Worm (Caenorhabditis elegans) whole organism, mixed stage, embryonic: ENCODE results near the gene sex-1.

Experiments used
- M03D4.4 ChIP-seq: sonication (generic microtip); optimal IDR thresholded peaks from 2 replicates; lab custom pipeline; 2017; ENCODE audit warnings: mild to moderate bottlenecking, missing genetic modification characterization, missing compliant biosample characterization
- blmp-1 ChIP-seq: fragments of 150-350 bp; optimal IDR thresholded peaks from 2 replicates; lab custom pipeline; 2014; ENCODE audit warnings: missing biosample characterization, missing genetic modification characterization
- ceh-39 ChIP-seq: fragments of 150-350 bp; optimal IDR thresholded peaks from 2 replicates; lab custom pipeline; 2014; ENCODE audit warnings: missing biosample characterization, missing genetic modification characterization
- ceh-43 ChIP-seq: fragments of 200-800 bp; sonication (Bioruptor generic); optimal IDR thresholded peaks from 2 replicates; lab custom pipeline; 2018; ENCODE audit warnings: mild to moderate bottlenecking, missing genetic modification characterization, moderate library complexity, missing compliant biosample characterization
- ces-1 ChIP-seq: fragments of 150-350 bp; optimal IDR thresholded peaks from 2 replicates; lab custom pipeline; 2014; ENCODE audit warnings: missing biosample characterization, missing genetic modification reagents, missing genetic modification characterization
- cnd-1 ChIP-seq: fragments of 200-800 bp; sonication (Bioruptor generic); optimal IDR thresholded peaks from 2 replicates; lab custom pipeline; 2018; ENCODE audit warnings: mild to moderate bottlenecking, missing genetic modification characterization, missing compliant biosample characterization
- drap-1 ChIP-seq: fragments of 200-800 bp; sonication (Bioruptor generic); optimal IDR thresholded peaks from 3 replicates; lab custom pipeline; 2018; ENCODE audit warnings: mild to moderate bottlenecking, missing genetic modification characterization, missing compliant biosample characterization
- flh-1 ChIP-seq: fragments of 200-800 bp; sonication (Bioruptor generic); optimal IDR thresholded peaks from 2 replicates; lab custom pipeline; 2018; ENCODE audit warnings: mild to moderate bottlenecking, missing genetic modification characterization, moderate library complexity, missing compliant biosample characterization
- ham-2 ChIP-seq: fragments of 200-800 bp; sonication (Bioruptor generic); optimal IDR thresholded peaks from 2 replicates; lab custom pipeline; 2018; ENCODE audit warnings: mild to moderate bottlenecking, missing genetic modification characterization, missing compliant biosample characterization
- hlh-1 ChIP-seq: fragments of 150-350 bp; optimal IDR thresholded peaks from 2 replicates; lab custom pipeline; 2014; ENCODE audit warnings: missing biosample characterization, missing genetic modification reagents, missing genetic modification characterization
- lin-13 ChIP-seq: fragments of 150-350 bp; optimal IDR thresholded peaks from 2 replicates; lab custom pipeline; 2014; ENCODE audit warnings: missing biosample characterization, missing genetic modification characterization
- mep-1 ChIP-seq: fragments of 150-350 bp; optimal IDR thresholded peaks from 2 replicates; lab custom pipeline; 2017; ENCODE audit warnings: missing biosample characterization, missing genetic modification reagents, missing genetic modification characterization, inconsistent platforms
- mls-2 ChIP-seq: sonication (generic microtip); optimal IDR thresholded peaks from 2 replicates; lab custom pipeline; 2016; ENCODE audit warnings: mild to moderate bottlenecking, missing genetic modification characterization, moderate library complexity, missing compliant biosample characterization
- pha-4 ChIP-seq: fragments of 150-350 bp; optimal IDR thresholded peaks from 2 replicates; lab custom pipeline; 2018; ENCODE audit warnings: missing biosample characterization, missing genetic modification reagents, missing genetic modification characterization
- sem-2 ChIP-seq: fragments of 200-800 bp; sonication (Bioruptor generic); optimal IDR thresholded peaks from 2 replicates; lab custom pipeline; 2018; ENCODE audit warnings: mild to moderate bottlenecking, missing genetic modification characterization, missing compliant biosample characterization
- sptf-1 ChIP-seq: sonication (generic microtip); optimal IDR thresholded peaks from 2 replicates; lab custom pipeline; 2017; ENCODE audit warnings: mild to moderate bottlenecking, missing genetic modification characterization, moderate library complexity, missing compliant biosample characterization
- unc-120 ChIP-seq: sonication (generic microtip); optimal IDR thresholded peaks from 2 replicates; lab custom pipeline; 2017; ENCODE audit warnings: missing genetic modification characterization, missing compliant biosample characterization; ENCODE audit not compliant: poor library complexity, severe bottlenecking
- unc-62 ChIP-seq: fragments of 150-350 bp; optimal IDR thresholded peaks from 2 replicates; lab custom pipeline; 2014; ENCODE audit warnings: missing biosample characterization, missing genetic modification reagents, missing genetic modification characterization

The sex-1 gene

DNA sequence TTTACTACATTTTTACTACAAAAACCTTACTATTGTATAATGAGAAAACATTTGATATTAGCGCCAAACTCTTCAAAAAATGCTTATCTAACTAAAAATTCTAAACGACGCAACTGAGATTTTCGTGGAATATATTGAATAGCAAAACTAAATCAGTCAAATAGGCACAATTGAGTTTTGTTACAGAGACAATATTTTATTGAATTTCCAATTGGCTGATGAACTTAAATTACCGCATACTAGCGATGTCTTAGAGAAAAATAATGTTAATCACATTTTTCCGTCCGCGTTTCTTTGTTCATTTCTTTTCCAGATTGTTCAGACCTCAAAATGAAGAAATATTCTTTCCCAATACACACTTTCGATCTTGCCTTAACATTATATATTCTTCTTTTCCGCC is 42.7 kb downstream of the sex-1 start:
- TF ChIP-seq sem-2 (GFP tag; lab: Kevin White, UChicago) (no peak), ces-1 (GFP tag; lab: Kevin White, UChicago) (peak; percentile 72)

DNA sequence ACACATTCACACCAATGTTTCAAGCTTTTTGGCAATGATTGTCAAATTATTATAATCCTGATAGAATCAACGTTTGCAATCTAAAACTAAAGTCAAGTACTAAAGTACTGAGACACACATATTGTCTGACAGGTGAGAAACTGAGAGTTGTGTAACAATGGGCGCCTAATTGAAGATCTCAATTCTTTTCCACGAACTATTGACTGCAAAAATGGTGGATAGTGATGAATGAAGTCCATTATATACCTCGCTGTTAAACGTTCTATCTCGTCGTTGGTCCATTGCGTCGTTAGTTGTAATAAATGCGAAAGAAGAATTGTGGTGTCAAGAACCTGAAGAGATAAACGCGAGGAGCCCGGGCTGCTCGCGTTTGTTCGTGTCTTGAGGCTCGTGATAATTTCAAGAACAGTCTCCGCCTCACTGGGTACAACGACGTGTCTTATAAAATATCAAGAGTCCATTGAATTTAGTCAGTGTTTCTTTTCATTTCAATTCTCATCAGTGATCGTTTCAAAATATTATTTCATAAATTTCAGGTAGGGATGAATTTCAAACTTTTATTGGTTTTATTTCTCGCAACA is 45.0 kb downstream of the sex-1 start, which contains the start of gene F09B9.4:
F09B9.4 (plus strand) TSS at position 531 of the 581 bp plus-strand sequence.
- no peak for TF ChIP-seq ces-1 (GFP tag; lab: Kevin White, UChicago)
- no peak for TF ChIP-seq drap-1 (GFP tag; lab: Kevin White, UChicago)
- peak; percentile 47 for TF ChIP-seq hlh-1

DNA sequence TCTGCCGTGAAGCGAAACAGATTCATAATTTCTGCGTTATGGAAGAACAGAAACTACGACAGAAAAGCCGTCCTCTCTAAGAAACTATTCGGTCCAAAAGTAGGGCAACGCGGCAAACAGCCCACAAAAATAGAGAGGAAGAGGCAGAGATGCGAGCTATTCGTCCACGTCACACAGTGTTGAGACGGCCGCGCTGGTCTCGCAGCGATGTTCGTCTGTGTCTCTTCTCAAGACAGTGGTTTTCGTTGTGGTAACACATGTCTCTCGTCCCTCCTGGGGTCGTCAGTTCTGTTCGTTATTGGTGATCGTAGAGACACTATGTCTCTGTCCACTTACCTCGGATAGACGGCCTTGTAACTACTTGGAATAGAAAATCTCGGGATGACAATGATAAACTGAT is 46.5 kb downstream of the sex-1 start, which contains the start of gene erd-2.1:
erd-2.1 (minus strand) TSS at position 114 of the 400 bp plus-strand sequence.
- peak; percentile 26 for TF ChIP-seq mep-1 (tag; lab: Kevin White, UChicago)
- peak; percentile 86 for TF ChIP-seq hlh-1
- no peak for TF ChIP-seq blmp-1 (tag; lab: Kevin White, UChicago)
- peak; percentile 14 for TF ChIP-seq lin-13 (tag; lab: Kevin White, UChicago)
- TF ChIP-seq unc-120 (tag; lab: Kevin White, UChicago) = peak; percentile 45
- no peak for TF ChIP-seq flh-1 (GFP tag; lab: Kevin White, UChicago)
- peak; percentile 22 for TF ChIP-seq unc-62 (GFP tag; lab: Kevin White, UChicago)
- TF ChIP-seq ham-2 = peak; percentile 62
- peak; percentile 47 for TF ChIP-seq sptf-1 (tag; lab: Kevin White, UChicago)
- no peak for TF ChIP-seq pha-4
- peak; percentile 28 for TF ChIP-seq ces-1 (GFP tag; lab: Kevin White, UChicago)
- TF ChIP-seq ceh-39 (tag; lab: Kevin White, UChicago) = peak; percentile 14
- peak; percentile 0 for TF ChIP-seq cnd-1 (tag; lab: Kevin White, UChicago)

DNA sequence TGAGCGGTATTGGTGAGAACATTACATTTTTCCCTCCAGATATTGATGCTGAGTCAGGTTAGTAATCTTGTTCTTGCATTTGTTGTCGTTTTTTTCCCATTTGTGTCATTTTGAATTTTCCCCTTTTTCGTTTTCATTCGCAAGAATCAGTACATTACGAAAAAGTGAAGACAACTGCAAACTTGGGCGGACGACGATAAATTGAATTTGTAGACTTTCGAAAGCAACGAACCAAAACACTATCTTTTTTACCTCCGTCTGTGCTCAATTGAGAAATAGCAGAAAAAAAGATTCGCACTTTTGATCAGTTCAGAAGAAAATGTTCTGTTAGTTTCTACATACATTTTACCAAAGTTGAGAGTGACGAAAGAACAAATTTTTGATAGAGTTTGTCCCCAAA is 50.1 kb downstream of the sex-1 start:
- TF ChIP-seq M03D4.4 (tag; lab: Kevin White, UChicago) (no peak), ces-1 (GFP tag; lab: Kevin White, UChicago) (peak; percentile 76), ceh-43 (GFP tag; lab: Kevin White, UChicago) (no peak), lin-13 (tag; lab: Kevin White, UChicago) (no peak), mls-2 (tag; lab: Kevin White, UChicago) (no peak), cnd-1 (tag; lab: Kevin White, UChicago) (no peak), hlh-1 (no peak)

DNA sequence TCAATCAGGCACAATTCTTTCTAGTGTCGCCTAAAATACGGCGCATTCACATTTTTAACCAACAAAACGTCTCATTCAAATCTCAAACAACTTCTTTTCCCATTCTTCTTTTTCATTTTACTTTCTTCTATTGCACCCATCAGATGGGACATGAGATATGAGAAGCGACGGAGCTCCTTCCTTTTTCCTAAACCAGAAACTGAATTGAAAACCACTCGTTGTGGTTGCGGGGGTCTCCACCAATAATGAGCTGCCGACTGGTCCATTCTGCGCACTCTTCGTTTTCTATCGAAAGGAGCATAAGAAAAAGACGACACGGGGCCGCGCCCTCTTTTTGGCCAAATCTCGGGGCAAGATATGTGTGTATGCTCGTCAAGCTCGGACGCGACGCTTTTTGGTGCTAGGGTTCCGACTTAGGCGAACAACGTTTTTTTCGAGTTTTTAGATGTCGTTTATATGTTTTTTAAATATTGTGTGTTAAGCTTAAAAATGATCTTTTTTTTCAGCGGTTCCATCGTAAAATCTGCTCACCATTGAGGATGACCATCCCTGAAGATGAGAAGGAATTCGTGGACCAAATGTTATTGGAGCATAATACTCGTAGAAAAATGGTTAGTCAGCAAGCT is 50.8 kb downstream of the sex-1 start, which contains the start of gene F09B9.5:
F09B9.5 (plus strand) TSS at position 501 of the 626 bp plus-strand sequence.
- TF ChIP-seq ces-1 (GFP tag; lab: Kevin White, UChicago) = peak; percentile 89
- no peak for TF ChIP-seq M03D4.4 (tag; lab: Kevin White, UChicago)
